Fruit fly (Drosophila melanogaster) whole organism, pupa: ENCODE data around the gene CG3430.

Experiments
- CG17806 ChIP-seq: fragments of 200-800 bp; sonication (Bioruptor generic); optimal IDR thresholded peaks from 2 replicates; lab custom pipeline; 2018; ENCODE audit warnings: missing biosample characterization, mild to moderate bottlenecking, missing genetic modification characterization, moderate library complexity
- EcR ChIP-seq: fragments of 200-800 bp; sonication (Bioruptor generic); optimal IDR thresholded peaks from 3 replicates; lab custom pipeline; 2019; ENCODE audit warnings: missing biosample characterization, missing genetic modification characterization, mild to moderate bottlenecking, moderate library complexity, missing genetic modification reagents

dm6 chr2L:7004304-7004703, 47.5 kb downstream of the CG3430 start:
- TF ChIP-seq CG17806 (no peak), EcR (GFP tag; lab: Kevin White, UChicago) (peak; percentile 50)
